Fruit fly (Drosophila melanogaster): ENCODE data around the gene CG3347.

DNA sequence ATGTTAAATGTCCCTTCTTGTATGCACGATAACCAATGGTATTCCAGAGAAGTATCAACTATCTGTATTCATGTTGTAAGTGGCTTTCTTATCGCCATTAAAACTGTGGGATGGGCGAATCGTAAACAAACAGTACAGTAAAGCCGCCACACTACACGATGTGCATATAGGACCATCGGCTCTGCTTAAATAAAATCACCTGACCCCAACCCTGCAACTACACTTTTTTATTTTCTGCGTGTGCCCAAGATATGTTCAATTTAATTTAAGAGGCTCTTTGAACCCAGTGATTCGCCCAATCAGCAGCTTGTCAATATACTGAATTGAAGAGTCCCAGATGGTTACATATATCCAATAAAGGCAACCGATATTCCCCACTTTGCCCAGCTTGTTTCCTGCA, 30.6 kb downstream of the CG3347 start:
- TF ChIP-seq Hr96 (GFP tag; optimal IDR thresholded peaks at IDR 0.05) (no peak), pad (GFP tag; optimal IDR thresholded peaks at IDR 0.05) (no peak), CG7101 (tag; optimal IDR thresholded peaks at IDR 0.05) (no peak), CG14711 (tag; optimal IDR thresholded peaks at IDR 0.05) (no peak), bab1 (GFP tag; optimal IDR thresholded peaks at IDR 0.05) (no peak), CG33017 (tag; optimal IDR thresholded peaks at IDR 0.05) (no peak), CG1620 (GFP tag; optimal IDR thresholded peaks at IDR 0.05) (no peak), tj (GFP tag; optimal IDR thresholded peaks at IDR 0.05) (no peak), Mnt (GFP tag; optimal IDR thresholded peaks at IDR 0.05) (no peak)

Data from whole organism, adult.